Fruit fly (Drosophila melanogaster): ENCODE measurements around the gene CG13361.

CG13361 gene

dm6 chrX:711852-712251 lies 41.6 kb downstream of the CG13361 start (continued):
- TF ChIP-seq CG17328 (GFP tag; IDR thresholded peaks at IDR 0.05) (peak; percentile 31; the same call in 1 of the 2 replicates), Awh (GFP tag; IDR thresholded peaks at IDR 0.05) (0 out of 2 replicates have a peak, but pooled peaks have one; percentile 15), CG2678 (tag; optimal IDR thresholded peaks at IDR 0.05) (peak; percentile 2), nom (GFP tag; optimal IDR thresholded peaks at IDR 0.05) (peak; percentile 68), phol (tag; optimal IDR thresholded peaks at IDR 0.05) (peak; percentile 9), lbe (GFP tag; optimal IDR thresholded peaks at IDR 0.05) (peak; percentile 72), Blimp-1 (GFP tag; optimal IDR thresholded peaks at IDR 0.05) (peak; percentile 35), CG8924 (tag; optimal IDR thresholded peaks at IDR 0.05) (no peak), dmrt11E (tag; optimal IDR thresholded peaks at IDR 0.05) (peak; percentile 21), zfh1 (GFP tag; IDR thresholded peaks at IDR 0.05) (0 out of 3 replicates have a peak, but pooled peaks have one; percentile 47), sens (GFP tag) (peak; percentile 72), corto (GFP tag; optimal IDR thresholded peaks at IDR 0.05) (peak; percentile 69), Dbx (GFP tag; IDR thresholded peaks at IDR 0.05) (no peak), Mes4 (GFP tag; optimal IDR thresholded peaks at IDR 0.05) (no peak), PHDP (tag; optimal IDR thresholded peaks at IDR 0.05) (peak; percentile 5), CG17829 (tag; optimal IDR thresholded peaks at IDR 0.05) (peak; percentile 16), row (GFP tag; IDR thresholded peaks at IDR 0.05) (peak; percentile 41; the same call in 2 of the 3 replicates), Hey (tag; optimal IDR thresholded peaks at IDR 0.05) (no peak), CG1603 (tag; optimal IDR thresholded peaks at IDR 0.05) (peak; percentile 39), Ets97D (GFP tag; optimal IDR thresholded peaks at IDR 0.05) (no peak), CG2199 (GFP tag; IDR thresholded peaks at IDR 0.05) (0 out of 3 replicates have a peak, but pooled peaks have one; percentile 15), zen2 (GFP tag; IDR thresholded peaks at IDR 0.05; ENCODE audit: partially characterized antibody) (no peak), CG11504 (tag; optimal IDR thresholded peaks at IDR 0.05) (peak; percentile 7), CG7839 (tag; optimal IDR thresholded peaks at IDR 0.05) (peak; percentile 0), CG10979 (tag; optimal IDR thresholded peaks at IDR 0.05) (peak; percentile 34), CG12391 (tag; optimal IDR thresholded peaks at IDR 0.05) (peak; percentile 3), dimm (GFP tag; IDR thresholded peaks at IDR 0.05) (no peak), gsb-n (tag; optimal IDR thresholded peaks at IDR 0.05) (peak; percentile 3), CG17359 (tag; optimal IDR thresholded peaks at IDR 0.05) (peak; percentile 6), bsh (GFP tag; optimal IDR thresholded peaks at IDR 0.05) (peak; percentile 57 to 70), CG4820 (GFP tag; optimal IDR thresholded peaks at IDR 0.05) (no peak), Xbp1 (GFP tag; optimal IDR thresholded peaks at IDR 0.05) (no peak), nerfin-2 (GFP tag; IDR thresholded peaks at IDR 0.05; ENCODE audit: partially characterized antibody) (no peak), wdn (GFP tag; IDR thresholded peaks at IDR 0.05) (no peak), dysf (GFP tag; IDR thresholded peaks at IDR 0.05) (0 out of 3 replicates have a peak, but pooled peaks have one; percentile 20), Drgx (GFP tag; IDR thresholded peaks at IDR 0.05) (peak; percentile 89), CG6689 (GFP tag; IDR thresholded peaks at IDR 0.05) (0 out of 2 replicates have a peak, but pooled peaks have one; percentile 36), CG1602 (GFP tag; optimal IDR thresholded peaks at IDR 0.05) (no peak), CG33557 (GFP tag; optimal IDR thresholded peaks at IDR 0.05) (peak; percentile 7), CG2712 (tag; optimal IDR thresholded peaks at IDR 0.05) (peak; percentile 41), CG9932 (GFP tag; IDR thresholded peaks at IDR 0.05) (no peak), CG11398 (GFP tag; optimal IDR thresholded peaks at IDR 0.05) (no peak), ci (GFP tag; IDR thresholded peaks at IDR 0.05) (peak; percentile 64; the same call in 2 of the 3 replicates), tap (tag; optimal IDR thresholded peaks at IDR 0.05) (no peak), CG12744 (GFP tag; optimal IDR thresholded peaks at IDR 0.05) (no peak), Med (GFP tag) (peak; percentile 39), run (tag; optimal IDR thresholded peaks at IDR 0.05) (no peak), CG17568 (GFP tag; optimal IDR thresholded peaks at IDR 0.05) (no peak), D19A (tag; optimal IDR thresholded peaks at IDR 0.05) (peak; percentile 62), CG13296 (GFP tag; optimal IDR thresholded peaks at IDR 0.05) (no peak)

Data from whole organism, embryonic.